Fruit fly (Drosophila melanogaster) whole organism, embryonic: Measurements from ENCODE around the gene Fmr1.

Experiments used
- Adf1 ChIP-seq: fragments of 200-800 bp; sonication (Bioruptor generic); IDR thresholded peaks from 2 replicates; pipeline ENCODE4 v1.3.6; 2022; ENCODE audit warnings: missing biosample characterization, missing genetic modification characterization
- B-H2 ChIP-seq: fragments of 200-800 bp; sonication (Bioruptor generic); optimal IDR thresholded peaks from 2 replicates; lab custom pipeline; 2018; ENCODE audit warnings: missing biosample characterization, mild to moderate bottlenecking, missing genetic modification characterization
- CG13287 ChIP-seq: fragments of 200-800 bp; sonication (Bioruptor generic); IDR thresholded peaks from 2 replicates; pipeline ENCODE4 v1.3.6; 2022; ENCODE audit warnings: missing biosample characterization, missing genetic modification characterization; ENCODE audit not compliant: partially characterized antibody
- CG13894 ChIP-seq: fragments of 200-800 bp; sonication (Bioruptor generic); optimal IDR thresholded peaks from 3 replicates; lab custom pipeline; 2018; ENCODE audit warnings: missing biosample characterization, mild to moderate bottlenecking, missing genetic modification characterization, moderate library complexity
- CG15479 ChIP-seq: fragments of 200-800 bp; sonication (Bioruptor generic); optimal IDR thresholded peaks from 3 replicates; lab custom pipeline; 2019; ENCODE audit warnings: missing biosample characterization, mild to moderate bottlenecking, missing genetic modification characterization, moderate library complexity
- CG17829 ChIP-seq: fragments of 200-800 bp; optimal IDR thresholded peaks from 2 replicates; lab custom pipeline; 2019; ENCODE audit warnings: missing biosample characterization, mild to moderate bottlenecking, missing genetic modification characterization, moderate library complexity
- CG17912 ChIP-seq: fragments of 200-800 bp; sonication (Bioruptor generic); optimal IDR thresholded peaks from 2 replicates; lab custom pipeline; 2018; ENCODE audit warnings: missing biosample characterization, mild to moderate bottlenecking, missing genetic modification characterization
- CG2875 ChIP-seq: fragments of 200-800 bp; sonication (Bioruptor generic); optimal IDR thresholded peaks from 2 replicates; lab custom pipeline; 2017; ENCODE audit warnings: missing biosample characterization, mild to moderate bottlenecking, missing genetic modification characterization, missing genetic modification reagents
- CG3163 ChIP-seq: fragments of 200-800 bp; sonication (Bioruptor generic); optimal IDR thresholded peaks from 3 replicates; lab custom pipeline; 2016; ENCODE audit warnings: missing biosample characterization, missing genetic modification characterization
- CG34224 ChIP-seq: fragments of 200-800 bp; sonication (Bioruptor generic); IDR thresholded peaks from 3 replicates; pipeline ENCODE4 v1.3.6; 2022; ENCODE audit warnings: missing biosample characterization, missing genetic modification characterization; ENCODE audit not compliant: partially characterized antibody
- CG3838 ChIP-seq: fragments of 200-800 bp; sonication (Bioruptor generic); optimal IDR thresholded peaks from 3 replicates; lab custom pipeline; 2016; ENCODE audit warnings: missing biosample characterization, missing genetic modification characterization
- CG3995 ChIP-seq: fragments of 200-800 bp; sonication (Bioruptor generic); optimal IDR thresholded peaks from 3 replicates; lab custom pipeline; 2016; ENCODE audit warnings: missing biosample characterization, missing genetic modification characterization
- CG42726 ChIP-seq: fragments of 200-800 bp; sonication (Bioruptor generic); IDR thresholded peaks from 2 replicates; pipeline ENCODE4 v1.3.6; 2022; ENCODE audit warnings: missing biosample characterization, missing genetic modification characterization; ENCODE audit not compliant: partially characterized antibody
- CG4360 ChIP-seq: fragments of 200-800 bp; sonication (Bioruptor generic); IDR thresholded peaks from 2 replicates; pipeline ENCODE4 v1.3.6; 2022; ENCODE audit warnings: missing biosample characterization, missing genetic modification characterization
- CG43689 ChIP-seq: fragments of 200-800 bp; sonication (Bioruptor generic); IDR thresholded peaks from 2 replicates; pipeline ENCODE4 v1.3.6; 2022; ENCODE audit warnings: missing biosample characterization, missing genetic modification characterization
- CG5953 ChIP-seq: fragments of 200-800 bp; sonication (Bioruptor generic); IDR thresholded peaks from 2 replicates; pipeline ENCODE4 v1.3.6; 2022; ENCODE audit warnings: missing biosample characterization, missing genetic modification characterization
- CG6813 ChIP-seq: fragments of 200-800 bp; sonication (Bioruptor generic); optimal IDR thresholded peaks from 2 replicates; lab custom pipeline; 2017; ENCODE audit warnings: missing biosample characterization, missing genetic modification characterization, mild to moderate bottlenecking, moderate library complexity, missing genetic modification reagents
- CG8765 ChIP-seq: fragments of 200-800 bp; sonication (Bioruptor generic); IDR thresholded peaks from 2 replicates; pipeline ENCODE4 v1.3.6; 2022; ENCODE audit warnings: missing biosample characterization, missing genetic modification characterization
- CG9437 ChIP-seq: fragments of 200-800 bp; sonication (Bioruptor generic); optimal IDR thresholded peaks from 2 replicates; lab custom pipeline; 2018; ENCODE audit warnings: missing biosample characterization, mild to moderate bottlenecking, missing genetic modification characterization
- CHES-1-like ChIP-seq: fragments of 200-800 bp; sonication (Bioruptor generic); optimal IDR thresholded peaks from 2 replicates; lab custom pipeline; 2016; ENCODE audit warnings: missing biosample characterization, missing genetic modification characterization
- Chrac-16 ChIP-seq: fragments of 200-800 bp; sonication (Bioruptor generic); optimal IDR thresholded peaks from 3 replicates; lab custom pipeline; 2016; ENCODE audit warnings: missing biosample characterization, missing genetic modification characterization
- Lpt ChIP-seq: fragments of >200 bp; optimal IDR thresholded peaks from 2 replicates; lab custom pipeline; 2018; ENCODE audit warnings: missing biosample characterization, missing genetic modification characterization
- NC2α ChIP-seq: fragments of 200-800 bp; sonication (Bioruptor generic); optimal IDR thresholded peaks from 2 replicates; lab custom pipeline; 2016; ENCODE audit warnings: missing biosample characterization, missing genetic modification characterization
- Nf-YB ChIP-seq: fragments of 200-800 bp; sonication (Bioruptor generic); optimal IDR thresholded peaks from 3 replicates; lab custom pipeline; 2019; ENCODE audit warnings: missing biosample characterization, mild to moderate bottlenecking, missing genetic modification characterization, moderate library complexity
- Optix ChIP-seq: fragments of 200-800 bp; sonication (Bioruptor generic); IDR thresholded peaks from 3 replicates; pipeline ENCODE4 v1.3.6; 2022; ENCODE audit warnings: missing biosample characterization, missing genetic modification characterization
- Sry-δ ChIP-seq: fragments of 200-800 bp; sonication (Bioruptor generic); optimal IDR thresholded peaks from 2 replicates; lab custom pipeline; 2016; ENCODE audit warnings: missing biosample characterization, missing genetic modification characterization
- az2 ChIP-seq: fragments of 200-800 bp; sonication (Bioruptor generic); optimal IDR thresholded peaks from 3 replicates; lab custom pipeline; 2016; ENCODE audit warnings: missing biosample characterization, missing genetic modification characterization
- bsh ChIP-seq, 2 experiments: fragments of 200-800 bp; sonication (Bioruptor generic); optimal IDR thresholded peaks; 2 replicates each; lab custom pipeline; 2017 to 2018; ENCODE audit warnings: mild to moderate bottlenecking in 2 of 2, missing biosample characterization in 2 of 2, missing genetic modification characterization in 2 of 2, moderate library complexity in 1 of 2
- cato ChIP-seq: fragments of 200-800 bp; sonication (Bioruptor generic); optimal IDR thresholded peaks from 2 replicates; lab custom pipeline; 2016; ENCODE audit warnings: missing biosample characterization, missing genetic modification characterization, borderline replicate concordance
- cg ChIP-seq: fragments of 200-800 bp; sonication (Bioruptor generic); optimal IDR thresholded peaks from 3 replicates; lab custom pipeline; 2019; ENCODE audit warnings: missing biosample characterization, mild to moderate bottlenecking, missing genetic modification characterization, moderate library complexity
- ci ChIP-seq: fragments of 200-800 bp; sonication (Bioruptor generic); IDR thresholded peaks from 3 replicates; pipeline ENCODE4 v1.3.6; 2022; ENCODE audit warnings: missing biosample characterization, missing genetic modification characterization
- dimm ChIP-seq: fragments of 200-800 bp; sonication (Bioruptor generic); IDR thresholded peaks from 2 replicates; pipeline ENCODE4 v1.3.6; 2022; ENCODE audit warnings: missing biosample characterization, missing genetic modification characterization
- dm ChIP-seq: fragments of 200-800 bp; sonication (Bioruptor generic); optimal IDR thresholded peaks from 3 replicates; lab custom pipeline; 2016; ENCODE audit warnings: missing biosample characterization, missing genetic modification characterization
- ems ChIP-seq: fragments of 200-800 bp; sonication (Bioruptor generic); optimal IDR thresholded peaks from 3 replicates; lab custom pipeline; 2016; ENCODE audit warnings: missing biosample characterization, missing genetic modification characterization
- eyg ChIP-seq: fragments of 200-800 bp; sonication (Bioruptor generic); optimal IDR thresholded peaks from 3 replicates; lab custom pipeline; 2016; ENCODE audit warnings: missing biosample characterization, missing genetic modification characterization
- gce ChIP-seq: fragments of 200-800 bp; sonication (Bioruptor generic); IDR thresholded peaks from 3 replicates; pipeline ENCODE4 v1.3.6; 2022; ENCODE audit warnings: missing biosample characterization, missing genetic modification characterization
- gro ChIP-seq: fragments of 200-800 bp; sonication (Bioruptor generic); optimal IDR thresholded peaks from 2 replicates; lab custom pipeline; 2016; ENCODE audit warnings: missing biosample characterization, missing genetic modification characterization
- p53 ChIP-seq: fragments of 200-800 bp; sonication (Bioruptor generic); optimal IDR thresholded peaks from 2 replicates; lab custom pipeline; 2016; ENCODE audit warnings: missing biosample characterization, missing genetic modification characterization
- pb ChIP-seq: fragments of 200-800 bp; sonication (Bioruptor generic); optimal IDR thresholded peaks from 3 replicates; lab custom pipeline; 2016; ENCODE audit warnings: missing biosample characterization, missing genetic modification characterization
- peb ChIP-seq: fragments of 200-800 bp; sonication (Bioruptor generic); IDR thresholded peaks from 2 replicates; pipeline ENCODE4 v1.3.6; 2022; ENCODE audit warnings: missing biosample characterization, missing genetic modification characterization
- prd ChIP-seq, 3 experiments: fragments of >200 bp in 2 of 3; fragments of 200-800 bp in 1 of 3; sonication (Bioruptor generic) in 1 of 3; optimal IDR thresholded peaks in 2 of 3; IDR thresholded peaks in 1 of 3; 2 replicates in 2 of 3; 3 replicates in 1 of 3; pipeline versions ENCODE4 v1.3.6 to Lab custom; 2017 to 2022; ENCODE audit warnings: missing biosample characterization in 1 of 3, missing genetic modification characterization in 1 of 3
- rib ChIP-seq: fragments of 200-800 bp; sonication (Bioruptor generic); IDR thresholded peaks from 2 replicates; pipeline ENCODE4 v1.3.6; 2022; ENCODE audit warnings: missing biosample characterization, missing genetic modification characterization
- sens ChIP-seq: fragments of 200-800 bp; sonication (Bioruptor generic); peaks from one replicate; lab custom pipeline; 2016; ENCODE audit warnings: missing biosample characterization, missing genetic modification characterization
- sisA ChIP-seq: fragments of 200-800 bp; sonication (Bioruptor generic); IDR thresholded peaks from 2 replicates; pipeline ENCODE4 v1.3.6; 2022; ENCODE audit warnings: missing biosample characterization, missing genetic modification characterization
- sug ChIP-seq: fragments of 200-800 bp; optimal IDR thresholded peaks from 2 replicates; lab custom pipeline; 2019; ENCODE audit warnings: missing biosample characterization, mild to moderate bottlenecking, missing genetic modification characterization, moderate library complexity
- tin ChIP-seq: fragments of 200-800 bp; sonication (Bioruptor generic); optimal IDR thresholded peaks from 3 replicates; lab custom pipeline; 2016; ENCODE audit warnings: missing biosample characterization, missing genetic modification characterization
- trh ChIP-seq: fragments of 200-800 bp; sonication (Bioruptor generic); optimal IDR thresholded peaks from 2 replicates; lab custom pipeline; 2016; ENCODE audit warnings: missing biosample characterization, missing genetic modification characterization
- vnd ChIP-seq: fragments of 200-800 bp; sonication (Bioruptor generic); IDR thresholded peaks from 3 replicates; pipeline ENCODE4 v1.3.6; 2022; ENCODE audit warnings: missing biosample characterization, missing genetic modification characterization; ENCODE audit not compliant: partially characterized antibody

Gene Fmr1

dm6 chr3R:10144103-10144998 is 34.4 kb upstream of the Fmr1 start, which contains the start of the genes TAF1B and Invadolysin (continued):
- TF ChIP-seq sisA: peak; percentile 54
- TF ChIP-seq CG9437 (GFP tag; lab: Kevin White, UChicago): peak; percentile 28
- peak; percentile 85 for TF ChIP-seq cg (GFP tag; lab: Kevin White, UChicago)
- no peak for TF ChIP-seq CG15479 (GFP tag; lab: Kevin White, UChicago)
- no peak for TF ChIP-seq CG17912 (GFP tag; lab: Kevin White, UChicago)
- TF ChIP-seq Lpt (GFP tag; lab: Kevin White, UChicago): no peak
- TF ChIP-seq B-H2: peak; percentile 41
- no peak for TF ChIP-seq pb (GFP tag; lab: Kevin White, UChicago)
- TF ChIP-seq tin (GFP tag; lab: Kevin White, UChicago): peak; percentile 20
- 0 out of 2 replicates have a peak, but pooled peaks have one; percentile 5 for TF ChIP-seq Adf1 (GFP tag; lab: Robert Waterston, UW)
- TF ChIP-seq NC2α (GFP tag; lab: Kevin White, UChicago): no peak
- TF ChIP-seq Chrac-16 (GFP tag; lab: Kevin White, UChicago): peak; percentile 30
- TF ChIP-seq CG5953 (GFP tag; lab: Robert Waterston, UW): no peak
- no peak for TF ChIP-seq CG4360 (GFP tag; lab: Robert Waterston, UW)
- peak; percentile 8 for TF ChIP-seq CG6813
- no peak for TF ChIP-seq CG3838 (GFP tag; lab: Kevin White, UChicago)
- no peak for TF ChIP-seq CG2875 (GFP tag; lab: Kevin White, UChicago)
- peak; percentile 20 for TF ChIP-seq CG3163 (GFP tag; lab: Kevin White, UChicago)
- peak; percentile 94 for TF ChIP-seq sens (GFP tag; lab: Kevin White, UChicago)
- peak; percentile 91 for TF ChIP-seq CG34224 (GFP tag; lab: Robert Waterston, UW)
- peak; percentile 50 for TF ChIP-seq gro (GFP tag; lab: Kevin White, UChicago)
- TF ChIP-seq gce (GFP tag; lab: Robert Waterston, UW): no peak
- peak in 1 of 2 experiments; percentile 31 for TF ChIP-seq bsh (GFP tag; optimal IDR thresholded peaks at IDR 0.05; lab: Kevin White, UChicago)
- peak; percentile 15 for TF ChIP-seq dm
- TF ChIP-seq dimm (GFP tag; lab: Robert Waterston, UW): no peak
- peak; percentile 88 for TF ChIP-seq Sry-δ (GFP tag; lab: Kevin White, UChicago)
- peak; percentile 66; the same call in 1 of the 2 replicates for TF ChIP-seq rib
- TF ChIP-seq trh (GFP tag; lab: Kevin White, UChicago): peak; percentile 43
- TF ChIP-seq cato (GFP tag; lab: Kevin White, UChicago): peak; percentile 9
- no peak for TF ChIP-seq Optix (GFP tag; lab: Robert Waterston, UW)
- TF ChIP-seq ci: peak; percentile 58; the same call in 2 of the 3 replicates
- peak; percentile 96 for TF ChIP-seq CG13287 (GFP tag; lab: Robert Waterston, UW)
- peak; percentile 44 for TF ChIP-seq az2
- no peak for TF ChIP-seq eyg (GFP tag; lab: Kevin White, UChicago)
- no peak for TF ChIP-seq CG8765 (GFP tag; lab: Robert Waterston, UW)
- TF ChIP-seq CG43689 (GFP tag; lab: Robert Waterston, UW): 0 out of 2 replicates have a peak, but pooled peaks have one; percentile 14
- TF ChIP-seq CG13894 (tag; lab: Kevin White, UChicago): peak; percentile 77
- TF ChIP-seq sug (tag; lab: Kevin White, UChicago): peak; percentile 48
- no peak for TF ChIP-seq p53 (GFP tag; lab: Kevin White, UChicago)
- peak; percentile 19 for TF ChIP-seq Nf-YB (GFP tag; lab: Kevin White, UChicago)
- no peak for TF ChIP-seq peb (GFP tag; lab: Robert Waterston, UW)
- no peak for TF ChIP-seq prd (optimal IDR thresholded peaks at IDR 0.05; lab: Kevin White, UChicago)
- TF ChIP-seq prd (GFP tag; IDR thresholded peaks at IDR 0.05; lab: Robert Waterston, UW): peak; percentile 56; the same call in 2 of the 3 replicates
- TF ChIP-seq CHES-1-like: no peak
- TF ChIP-seq vnd (GFP tag; lab: Robert Waterston, UW): peak; percentile 80
- TF ChIP-seq ems (GFP tag; lab: Kevin White, UChicago): peak; percentile 42
- TF ChIP-seq CG3995 (GFP tag; lab: Kevin White, UChicago): peak; percentile 92
- TF ChIP-seq CG17829 (tag; lab: Kevin White, UChicago): peak; percentile 72
- peak; percentile 91 for TF ChIP-seq CG42726 (GFP tag; lab: Robert Waterston, UW)
